Worm (Caenorhabditis elegans) whole organism, young adult: ENCODE measurements around the gene C16A3.6.

Experiments
- Y95B8A.8 ChIP-seq: fragments of 200-800 bp; sonication (Bioruptor generic); IDR thresholded peaks from 2 replicates; pipeline ENCODE4 v1.3.6; 2022; ENCODE audit warnings: missing genetic modification reagents, missing genetic modification characterization, missing compliant biosample characterization
- attf-5 ChIP-seq: fragments of 200-800 bp; sonication (Bioruptor generic); optimal IDR thresholded peaks from 2 replicates; lab custom pipeline; 2018; ENCODE audit warnings: mild to moderate bottlenecking, missing genetic modification characterization, missing compliant biosample characterization
- ceh-58 ChIP-seq: fragments of 200-800 bp; sonication (Bioruptor generic); IDR thresholded peaks from 2 replicates; pipeline ENCODE4 v1.3.6; 2022; ENCODE audit warnings: missing genetic modification characterization, missing compliant biosample characterization
- hlh-26 ChIP-seq: fragments of 200-800 bp; sonication (Bioruptor generic); conservative IDR thresholded peaks from 2 replicates; pipeline ENCODE4 v1.3.6; 2022; ENCODE audit warnings: missing genetic modification reagents, missing genetic modification characterization, missing compliant biosample characterization
- lag-1 ChIP-seq: fragments of 200-800 bp; sonication (Bioruptor generic); IDR thresholded peaks from 2 replicates; pipeline ENCODE4 v1.3.6; 2022; ENCODE audit warnings: missing genetic modification reagents, missing genetic modification characterization, missing compliant biosample characterization
- mel-28 ChIP-seq: sonication (generic microtip); optimal IDR thresholded peaks from 2 replicates; lab custom pipeline; 2016; ENCODE audit warnings: borderline replicate concordance, mild to moderate bottlenecking, missing genetic modification characterization, missing compliant biosample characterization
- nfya-1 ChIP-seq: sonication (generic microtip); optimal IDR thresholded peaks from 2 replicates; lab custom pipeline; 2017; ENCODE audit warnings: antibody characterized with exemption, missing compliant biosample characterization, missing genetic modification characterization, borderline replicate concordance; ENCODE audit not compliant: insufficient read depth
- nfyb-1 ChIP-seq: fragments of 200-800 bp; sonication (Bioruptor generic); IDR thresholded peaks from 2 replicates; pipeline ENCODE4 v1.3.6; 2022; ENCODE audit warnings: missing genetic modification reagents, missing genetic modification characterization, missing compliant biosample characterization
- pha-4 ChIP-seq: fragments of 150-350 bp; sonication (generic microtip); optimal IDR thresholded peaks from 2 replicates; lab custom pipeline; 2014; ENCODE audit warnings: missing biosample characterization, missing genetic modification reagents, missing genetic modification characterization

DNA sequence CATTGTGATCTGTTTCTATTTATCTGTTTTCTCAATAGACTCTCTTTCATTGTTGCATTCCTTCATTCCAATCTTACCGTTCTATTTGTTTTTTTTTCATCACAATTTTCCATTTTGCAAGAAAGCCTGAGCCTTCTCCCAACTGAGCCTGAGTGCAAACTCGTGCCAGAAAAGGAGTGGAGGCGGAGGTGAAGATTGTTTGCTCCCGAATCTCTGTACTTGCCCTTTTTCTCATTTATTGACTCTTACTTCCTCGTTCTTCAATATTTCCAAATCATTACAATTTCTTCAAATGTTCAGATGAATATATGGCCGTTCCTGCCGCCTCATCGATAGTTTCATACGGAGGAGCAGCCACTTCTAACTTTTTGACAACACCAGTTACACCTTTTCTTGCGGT is 27.8 kb downstream of the C16A3.6 start, which contains the start of gene let-756:
- TF ChIP-seq hlh-26 (GFP tag; lab: Robert Waterston, UW), result no peak
- TF ChIP-seq Y95B8A.8 (GFP tag; lab: Robert Waterston, UW), result no peak
- TF ChIP-seq nfya-1 (tag; lab: Kevin White, UChicago), result no peak
- no peak for TF ChIP-seq attf-5
- no peak for TF ChIP-seq ceh-58
- TF ChIP-seq nfyb-1 (GFP tag; lab: Robert Waterston, UW), result no peak
- no peak for TF ChIP-seq mel-28
- TF ChIP-seq pha-4 (tag; lab: Kevin White, UChicago), result no peak
- TF ChIP-seq lag-1 (GFP tag; lab: Robert Waterston, UW), result no peak
